Fruit fly (Drosophila melanogaster) whole organism: ENCODE measurements around the gene eIF4E1.

Source experiments
- CG8478 ChIP-seq: fragments of >200 bp; optimal IDR thresholded peaks from 2 replicates; lab custom pipeline; 2018; ENCODE audit warnings: inconsistent platforms
- pan ChIP-seq: fragments of >200 bp; optimal IDR thresholded peaks from 2 replicates; lab custom pipeline; 2017
- psq ChIP-seq: fragments of >200 bp; optimal IDR thresholded peaks from 2 replicates; lab custom pipeline; 2017
- usp ChIP-seq: fragments of >200 bp; optimal IDR thresholded peaks from 2 replicates; lab custom pipeline; 2017; ENCODE audit warnings: missing biosample characterization, missing genetic modification characterization, mixed read lengths

DNA sequence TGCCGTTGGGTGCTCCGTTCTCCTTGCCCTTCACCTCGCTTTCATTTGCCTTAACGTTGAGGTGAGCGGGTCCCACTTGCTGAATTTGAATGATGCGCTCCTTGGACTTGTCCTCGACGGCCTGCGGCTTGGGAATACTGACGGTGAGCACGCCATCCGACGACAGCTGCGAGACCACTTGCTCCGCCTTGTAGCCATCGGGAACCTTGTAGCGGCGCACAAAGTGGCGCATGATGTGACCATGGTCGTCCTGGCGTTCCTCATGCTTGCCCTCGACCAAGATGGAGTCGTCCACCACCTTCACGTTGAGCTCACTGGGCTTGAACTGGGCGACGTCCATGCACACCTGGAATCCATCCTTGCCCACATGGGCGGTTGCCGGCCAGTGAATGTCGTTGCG, 25.7 kb downstream of the eIF4E1 start:
- TF ChIP-seq usp (GFP tag; lab: Kevin White, UChicago) (no peak), CG8478 (lab: Kevin White, UChicago) (no peak), psq (lab: Kevin White, UChicago) (no peak), pan (lab: Kevin White, UChicago) (no peak)
